Worm (Caenorhabditis elegans) whole organism, late embryonic: Measurements from ENCODE around the gene str-93.

ENCODE experiments used
- Y22D7AL.16 ChIP-seq: sonication (generic microtip); optimal IDR thresholded peaks from 2 replicates; lab custom pipeline; 2016; ENCODE audit warnings: missing genetic modification characterization, missing compliant biosample characterization
- ceh-2 ChIP-seq: sonication (generic microtip); optimal IDR thresholded peaks from 2 replicates; lab custom pipeline; 2016; ENCODE audit warnings: missing genotype, missing genetic modification characterization, missing compliant biosample characterization
- ceh-22 ChIP-seq: sonication (generic microtip); optimal IDR thresholded peaks from 2 replicates; lab custom pipeline; 2017; ENCODE audit warnings: missing biosample characterization, missing genetic modification characterization
- ceh-30 ChIP-seq: fragments of 150-350 bp; optimal IDR thresholded peaks from 2 replicates; lab custom pipeline; 2014; ENCODE audit warnings: missing biosample characterization, missing genetic modification characterization
- ceh-34 ChIP-seq: sonication (generic microtip); optimal IDR thresholded peaks from 2 replicates; lab custom pipeline; 2016; ENCODE audit warnings: mild to moderate bottlenecking, missing genetic modification characterization, missing compliant biosample characterization
- ceh-6 ChIP-seq: fragments of 200-800 bp; sonication (Bioruptor generic); optimal IDR thresholded peaks from 2 replicates; lab custom pipeline; 2018; ENCODE audit warnings: mild to moderate bottlenecking, missing genetic modification characterization, missing compliant biosample characterization
- ceh-9 ChIP-seq: sonication (generic microtip); optimal IDR thresholded peaks from 2 replicates; lab custom pipeline; 2016; ENCODE audit warnings: mild to moderate bottlenecking, missing genetic modification characterization, inconsistent platforms, missing compliant biosample characterization
- che-1 ChIP-seq: sonication (generic microtip); optimal IDR thresholded peaks from 2 replicates; lab custom pipeline; 2016; ENCODE audit warnings: mild to moderate bottlenecking, missing genetic modification characterization, missing compliant biosample characterization
- dmd-4 ChIP-seq: sonication (generic microtip); optimal IDR thresholded peaks from 2 replicates; lab custom pipeline; 2016; ENCODE audit warnings: borderline replicate concordance, missing genetic modification characterization, missing compliant biosample characterization
- dve-1 ChIP-seq: sonication (generic microtip); optimal IDR thresholded peaks from 2 replicates; lab custom pipeline; 2017; ENCODE audit warnings: antibody characterized with exemption, mild to moderate bottlenecking, missing genetic modification characterization, missing compliant biosample characterization
- elt-2 ChIP-seq: sonication (generic microtip); optimal IDR thresholded peaks from 2 replicates; lab custom pipeline; 2016; ENCODE audit warnings: missing genetic modification reagents, missing genetic modification characterization, missing compliant biosample characterization
- elt-4 ChIP-seq: sonication (generic microtip); optimal IDR thresholded peaks from 2 replicates; lab custom pipeline; 2016; ENCODE audit warnings: missing genetic modification characterization, missing compliant biosample characterization
- eyg-1 ChIP-seq: sonication (generic microtip); optimal IDR thresholded peaks from 2 replicates; lab custom pipeline; 2016; ENCODE audit warnings: missing genotype, missing genetic modification characterization, missing compliant biosample characterization
- fax-1 ChIP-seq: sonication (generic microtip); optimal IDR thresholded peaks from 2 replicates; lab custom pipeline; 2016; ENCODE audit warnings: missing genotype, missing genetic modification characterization, missing compliant biosample characterization
- fkh-10 ChIP-seq: fragments of 150-350 bp; optimal IDR thresholded peaks from 2 replicates; lab custom pipeline; 2014; ENCODE audit warnings: missing biosample characterization, missing genetic modification reagents, missing genetic modification characterization
- hlh-13 ChIP-seq: fragments of 200-800 bp; sonication (Bioruptor generic); optimal IDR thresholded peaks from 2 replicates; lab custom pipeline; 2018; ENCODE audit warnings: mild to moderate bottlenecking, missing genetic modification characterization, missing compliant biosample characterization
- hlh-8 ChIP-seq: sonication (generic microtip); optimal IDR thresholded peaks from 2 replicates; lab custom pipeline; 2016; ENCODE audit warnings: missing genotype, missing genetic modification characterization, missing compliant biosample characterization
- lim-6 ChIP-seq: sonication (generic microtip); optimal IDR thresholded peaks from 2 replicates; lab custom pipeline; 2016; ENCODE audit warnings: missing genetic modification characterization, missing compliant biosample characterization
- lin-11 ChIP-seq: fragments of 200-800 bp; sonication (Bioruptor generic); optimal IDR thresholded peaks from 2 replicates; lab custom pipeline; 2018; ENCODE audit warnings: mild to moderate bottlenecking, missing genetic modification characterization, missing compliant biosample characterization
- nfya-1 ChIP-seq: sonication (generic microtip); optimal IDR thresholded peaks from 2 replicates; lab custom pipeline; 2017; ENCODE audit warnings: missing genetic modification characterization, mild to moderate bottlenecking, missing compliant biosample characterization, antibody characterized with exemption, moderate library complexity
- nhr-11 ChIP-seq: fragments of 150-350 bp; optimal IDR thresholded peaks from 2 replicates; lab custom pipeline; 2014; ENCODE audit warnings: missing biosample characterization, missing genetic modification characterization
- nhr-232 ChIP-seq: sonication (generic microtip); optimal IDR thresholded peaks from 2 replicates; lab custom pipeline; 2016; ENCODE audit warnings: missing genetic modification characterization, missing compliant biosample characterization
- pag-3 ChIP-seq: sonication (generic microtip); optimal IDR thresholded peaks from 2 replicates; lab custom pipeline; 2016; ENCODE audit warnings: missing compliant biosample characterization, missing genetic modification characterization, borderline replicate concordance
- pqm-1 ChIP-seq: sonication (generic microtip); optimal IDR thresholded peaks from 2 replicates; lab custom pipeline; 2016; ENCODE audit warnings: missing genetic modification characterization, missing compliant biosample characterization
- rnt-1 ChIP-seq: sonication (generic microtip); optimal IDR thresholded peaks from 2 replicates; lab custom pipeline; 2016; ENCODE audit warnings: missing genetic modification characterization, missing compliant biosample characterization
- sdc-2 ChIP-seq: sonication (generic microtip); optimal IDR thresholded peaks from 2 replicates; lab custom pipeline; 2016; ENCODE audit warnings: missing genotype, missing genetic modification characterization, missing compliant biosample characterization
- sox-2 ChIP-seq: fragments of 200-800 bp; sonication (Bioruptor generic); IDR thresholded peaks from 2 replicates; pipeline ENCODE4 v1.3.6; 2022; ENCODE audit warnings: missing genetic modification reagents, missing genetic modification characterization, missing compliant biosample characterization
- sox-4 ChIP-seq: sonication (generic microtip); optimal IDR thresholded peaks from 2 replicates; lab custom pipeline; 2017; ENCODE audit warnings: mild to moderate bottlenecking, missing genetic modification characterization, inconsistent platforms, missing compliant biosample characterization
- ttx-3 ChIP-seq: sonication (generic microtip); optimal IDR thresholded peaks from 2 replicates; lab custom pipeline; 2016; ENCODE audit warnings: missing genetic modification reagents, missing genetic modification characterization, missing compliant biosample characterization
- unc-55 ChIP-seq: sonication (generic microtip); optimal IDR thresholded peaks from 2 replicates; lab custom pipeline; 2017; ENCODE audit warnings: missing biosample characterization, missing genetic modification reagents, missing genetic modification characterization
- unc-86 ChIP-seq: sonication (generic microtip); optimal IDR thresholded peaks from 2 replicates; lab custom pipeline; 2016; ENCODE audit warnings: missing genetic modification characterization, missing compliant biosample characterization
- zip-5 ChIP-seq: sonication (generic microtip); optimal IDR thresholded peaks from 2 replicates; lab custom pipeline; 2016; ENCODE audit warnings: missing genetic modification characterization, missing compliant biosample characterization

str-93 gene

ce11 chrV:17700728-17701262 is 27.6 kb upstream of the str-93 start, which contains the start of the genes Y26G10.5 and srh-32:
TSS of gene Y26G10.5 (minus strand) at chrV:17700828.
TSS of gene srh-32 (plus strand) at chrV:17701212.
- TF ChIP-seq lim-6 (no peak), sdc-2 (tag; lab: Kevin White, UChicago) (no peak), ceh-22 (tag; lab: Kevin White, UChicago) (no peak), pqm-1 (no peak), ceh-9 (tag; lab: Kevin White, UChicago) (no peak), unc-55 (GFP tag; lab: Kevin White, UChicago) (no peak), fkh-10 (GFP tag; lab: Kevin White, UChicago) (no peak), dmd-4 (tag; lab: Kevin White, UChicago) (no peak), hlh-8 (no peak), elt-2 (no peak), unc-86 (no peak)

ce11 chrV:17699659-17700058 is 26.4 kb upstream of the str-93 start, which contains the start of gene Y26G10.6:
TSS of gene Y26G10.6 (plus strand) at chrV:17699959.
- TF ChIP-seq fkh-10 (GFP tag; lab: Kevin White, UChicago) (no peak), hlh-8 (no peak), eyg-1 (tag; lab: Kevin White, UChicago) (no peak), sox-2 (GFP tag; lab: Robert Waterston, UW) (no peak), rnt-1 (tag; lab: Kevin White, UChicago) (no peak), zip-5 (tag; lab: Kevin White, UChicago) (no peak), hlh-13 (GFP tag; lab: Kevin White, UChicago) (no peak), nhr-11 (tag; lab: Kevin White, UChicago) (no peak)

ce11 chrV:17699097-17699496 is 25.9 kb upstream of the str-93 start, which contains the start of gene Y26G10.4:
TSS of gene Y26G10.4 (minus strand) at chrV:17699197.
- no peak for TF ChIP-seq elt-4 (tag; lab: Kevin White, UChicago)

- no peak for TF ChIP-seq ceh-34 (tag; lab: Kevin White, UChicago)
Measured at ce11 chrV:17696753-17697152, 23.5 kb upstream of the str-93 start, which contains the start of gene spp-29. TSS of gene spp-29 (minus strand) at chrV:17696853.

- no peak for TF ChIP-seq dve-1 (tag; lab: Kevin White, UChicago)
- TF ChIP-seq ceh-6 (GFP tag; lab: Kevin White, UChicago) = no peak
- TF ChIP-seq lin-11 (tag; lab: Kevin White, UChicago) = no peak
- TF ChIP-seq Y22D7AL.16 (tag; lab: Kevin White, UChicago) = no peak
- TF ChIP-seq fax-1 (tag; lab: Kevin White, UChicago) = no peak
- no peak for TF ChIP-seq nhr-232
- no peak for TF ChIP-seq zip-5 (tag; lab: Kevin White, UChicago)
- TF ChIP-seq nhr-11 (tag; lab: Kevin White, UChicago) = no peak
- no peak for TF ChIP-seq pag-3 (tag; lab: Kevin White, UChicago)
- no peak for TF ChIP-seq ceh-2 (tag; lab: Kevin White, UChicago)
- TF ChIP-seq ceh-30 = no peak
- TF ChIP-seq che-1 (tag; lab: Kevin White, UChicago) = no peak
- no peak for TF ChIP-seq pqm-1
- TF ChIP-seq ttx-3 = no peak
- no peak for TF ChIP-seq nfya-1 (tag; lab: Kevin White, UChicago)
Measured at ce11 chrV:17695802-17696201, 22.6 kb upstream of the str-93 start, which contains the start of gene Y26G10.1. TSS of gene Y26G10.1 (minus strand) at chrV:17695902.

- no peak for TF ChIP-seq sox-4
- peak; percentile 87 for TF ChIP-seq elt-2
Measured at ce11 chrV:17694260-17694659, 21.0 kb upstream of the str-93 start.
